Fruit fly (Drosophila melanogaster) whole organism, embryonic: ENCODE measurements around the gene CG31076.
A peak's percentile ranks its signal among the peaks of the same experiment; 100 is the strongest.

ENCODE experiments used
- Ada2b ChIP-seq: fragments of 200-800 bp; sonication (Bioruptor generic); IDR thresholded peaks from 2 replicates; pipeline ENCODE4 v1.3.6; 2022; ENCODE audit warnings: missing biosample characterization, missing genetic modification characterization
- Bdp1 ChIP-seq: fragments of 200-800 bp; sonication (Bioruptor generic); optimal IDR thresholded peaks from 3 replicates; lab custom pipeline; 2016; ENCODE audit warnings: missing biosample characterization, missing genetic modification characterization
- CG10979 ChIP-seq: fragments of 200-800 bp; sonication (Bioruptor generic); optimal IDR thresholded peaks from 2 replicates; lab custom pipeline; 2018; ENCODE audit warnings: missing biosample characterization, mild to moderate bottlenecking, missing genetic modification characterization, moderate library complexity
- CG16815 ChIP-seq: fragments of 200-800 bp; sonication (Bioruptor generic); optimal IDR thresholded peaks from 3 replicates; lab custom pipeline; 2017; ENCODE audit warnings: missing biosample characterization, mild to moderate bottlenecking, missing genetic modification characterization
- CG17385 ChIP-seq: fragments of 200-800 bp; sonication (Bioruptor generic); optimal IDR thresholded peaks from 3 replicates; lab custom pipeline; 2018; ENCODE audit warnings: missing biosample characterization, mild to moderate bottlenecking, missing genetic modification characterization
- CG17568 ChIP-seq: fragments of 200-800 bp; sonication (Bioruptor generic); optimal IDR thresholded peaks from 2 replicates; lab custom pipeline; 2018; ENCODE audit warnings: missing biosample characterization, mild to moderate bottlenecking, missing genetic modification characterization, moderate library complexity
- CG5953 ChIP-seq: fragments of 200-800 bp; sonication (Bioruptor generic); IDR thresholded peaks from 2 replicates; pipeline ENCODE4 v1.3.6; 2022; ENCODE audit warnings: missing biosample characterization, missing genetic modification characterization
- CG9437 ChIP-seq: fragments of 200-800 bp; sonication (Bioruptor generic); optimal IDR thresholded peaks from 2 replicates; lab custom pipeline; 2018; ENCODE audit warnings: missing biosample characterization, mild to moderate bottlenecking, missing genetic modification characterization
- CG9797 ChIP-seq: fragments of 200-800 bp; sonication (Bioruptor generic); optimal IDR thresholded peaks from 3 replicates; lab custom pipeline; 2018; ENCODE audit warnings: missing biosample characterization, mild to moderate bottlenecking, missing genetic modification characterization
- Chrac-16 ChIP-seq: fragments of 200-800 bp; sonication (Bioruptor generic); optimal IDR thresholded peaks from 3 replicates; lab custom pipeline; 2016; ENCODE audit warnings: missing biosample characterization, missing genetic modification characterization
- Dip2 ChIP-seq: fragments of 200-800 bp; sonication (Bioruptor generic); IDR thresholded peaks from 2 replicates; pipeline ENCODE4 v1.3.6; 2022; ENCODE audit warnings: missing biosample characterization, missing genetic modification characterization
- Doc3 ChIP-seq: fragments of 200-800 bp; sonication (Bioruptor generic); IDR thresholded peaks from 3 replicates; pipeline ENCODE4 v1.3.6; 2022; ENCODE audit warnings: missing biosample characterization, missing genetic modification characterization; ENCODE audit not compliant: partially characterized antibody
- E2f1 ChIP-seq: fragments of 200-800 bp; sonication (Bioruptor generic); IDR thresholded peaks from 2 replicates; pipeline ENCODE4 v1.3.6; 2022; ENCODE audit warnings: missing biosample characterization, missing genetic modification characterization
- E2f2 ChIP-seq: fragments of 200-800 bp; sonication (Bioruptor generic); IDR thresholded peaks from 2 replicates; pipeline ENCODE4 v1.3.6; 2022; ENCODE audit warnings: missing biosample characterization, missing genetic modification characterization
- Ets65A ChIP-seq: fragments of 200-800 bp; sonication (Bioruptor generic); peaks from one replicate; lab custom pipeline; 2016; ENCODE audit warnings: missing biosample characterization, missing genetic modification characterization
- Gsc ChIP-seq: fragments of 200-800 bp; sonication (Bioruptor generic); IDR thresholded peaks from 2 replicates; pipeline ENCODE4 v1.3.6; 2022; ENCODE audit warnings: missing biosample characterization, missing genetic modification characterization
- HLHmδ ChIP-seq: fragments of 200-800 bp; sonication (Bioruptor generic); optimal IDR thresholded peaks from 2 replicates; lab custom pipeline; 2018; ENCODE audit warnings: missing biosample characterization, mild to moderate bottlenecking, missing genetic modification characterization, moderate library complexity
- Hey ChIP-seq: fragments of 200-800 bp; sonication (Bioruptor generic); optimal IDR thresholded peaks from 3 replicates; lab custom pipeline; 2018; ENCODE audit warnings: missing biosample characterization, mild to moderate bottlenecking, missing genetic modification characterization
- Hr39 ChIP-seq: fragments of >200 bp; optimal IDR thresholded peaks from 2 replicates; lab custom pipeline; 2017
- Hsf ChIP-seq: fragments of 200-800 bp; sonication (Bioruptor generic); optimal IDR thresholded peaks from 3 replicates; lab custom pipeline; 2016; ENCODE audit warnings: missing biosample characterization, missing genetic modification characterization
- Mes4 ChIP-seq: fragments of 200-800 bp; sonication (Bioruptor generic); optimal IDR thresholded peaks from 2 replicates; lab custom pipeline; 2016; ENCODE audit warnings: missing biosample characterization, missing genetic modification characterization
- Rfx ChIP-seq: fragments of 200-800 bp; sonication (Bioruptor generic); IDR thresholded peaks from 2 replicates; pipeline ENCODE4 v1.3.6; 2022; ENCODE audit warnings: missing biosample characterization, missing genetic modification characterization
- Stat92E ChIP-seq, 3 experiments: fragments of >200 bp in 2 of 3; fragments of 200-800 bp in 1 of 3; sonication (Bioruptor generic) in 1 of 3; optimal IDR thresholded peaks; 2 replicates each; lab custom pipeline; 2017 to 2019; ENCODE audit warnings: missing biosample characterization in 3 of 3, missing genetic modification characterization in 3 of 3, mild to moderate bottlenecking in 1 of 3, moderate library complexity in 1 of 3
- Tbp ChIP-seq: fragments of >200 bp; optimal IDR thresholded peaks from 2 replicates; lab custom pipeline; 2018; ENCODE audit warnings: missing biosample characterization, missing genetic modification characterization
- Vsx1 ChIP-seq: fragments of 200-800 bp; sonication (Bioruptor generic); optimal IDR thresholded peaks from 2 replicates; lab custom pipeline; 2017; ENCODE audit warnings: missing biosample characterization, mild to moderate bottlenecking, missing genetic modification characterization, missing genetic modification reagents
- Xbp1 ChIP-seq: fragments of 200-800 bp; sonication (Bioruptor generic); optimal IDR thresholded peaks from 3 replicates; lab custom pipeline; 2016; ENCODE audit warnings: missing biosample characterization, mild to moderate bottlenecking, missing genetic modification characterization
- aop ChIP-seq: fragments of 200-800 bp; sonication (Bioruptor generic); IDR thresholded peaks from 2 replicates; pipeline ENCODE4 v1.3.6; 2022; ENCODE audit warnings: missing biosample characterization, missing genetic modification characterization
- br ChIP-seq: fragments of >200 bp; optimal IDR thresholded peaks from 2 replicates; lab custom pipeline; 2017
- cad ChIP-seq: fragments of >200 bp; optimal IDR thresholded peaks from 2 replicates; lab custom pipeline; 2017; ENCODE audit warnings: missing biosample characterization, missing genetic modification characterization
- cas ChIP-seq: fragments of 200-800 bp; sonication (Bioruptor generic); IDR thresholded peaks from 2 replicates; pipeline ENCODE4 v1.3.6; 2022; ENCODE audit warnings: missing biosample characterization, missing genetic modification characterization
- chn ChIP-seq: fragments of 200-800 bp; sonication (Bioruptor generic); optimal IDR thresholded peaks from 2 replicates; lab custom pipeline; 2016; ENCODE audit warnings: missing biosample characterization, missing genetic modification characterization
- crp ChIP-seq, 2 experiments: fragments of 200-800 bp; sonication (Bioruptor generic); optimal IDR thresholded peaks; 2 replicates in 1 of 2; 3 replicates in 1 of 2; lab custom pipeline; 2017; ENCODE audit warnings: missing biosample characterization in 2 of 2, missing genetic modification characterization in 2 of 2, mild to moderate bottlenecking in 1 of 2, moderate library complexity in 1 of 2
- dimm ChIP-seq: fragments of 200-800 bp; sonication (Bioruptor generic); IDR thresholded peaks from 2 replicates; pipeline ENCODE4 v1.3.6; 2022; ENCODE audit warnings: missing biosample characterization, missing genetic modification characterization
- dysf ChIP-seq: fragments of 200-800 bp; sonication (Bioruptor generic); IDR thresholded peaks from 3 replicates; pipeline ENCODE4 v1.3.6; 2022; ENCODE audit warnings: missing biosample characterization, missing genetic modification characterization
- en ChIP-seq: fragments of 200-800 bp; sonication (Bioruptor generic); optimal IDR thresholded peaks from 2 replicates; lab custom pipeline; 2016; ENCODE audit warnings: missing biosample characterization, missing genetic modification characterization
- hbn ChIP-seq: fragments of 200-800 bp; sonication (Bioruptor generic); IDR thresholded peaks from 2 replicates; pipeline ENCODE4 v1.3.6; 2022; ENCODE audit warnings: missing biosample characterization, missing genetic modification characterization; ENCODE audit not compliant: partially characterized antibody
- hkb ChIP-seq, 2 experiments: fragments of 200-800 bp in 1 of 2; fragments of >200 bp in 1 of 2; sonication (Bioruptor generic) in 1 of 2; IDR thresholded peaks in 1 of 2; optimal IDR thresholded peaks in 1 of 2; 2 replicates each; pipeline versions ENCODE4 v1.3.6 to Lab custom; 2017 to 2022; ENCODE audit warnings: missing biosample characterization in 1 of 2, missing genetic modification characterization in 1 of 2
- hth ChIP-seq: fragments of >200 bp; optimal IDR thresholded peaks from 2 replicates; lab custom pipeline; 2017; ENCODE audit warnings: inconsistent platforms
- insv ChIP-seq, 2 experiments: fragments of 200-800 bp; sonication (Bioruptor generic); optimal IDR thresholded peaks; 3 replicates each; lab custom pipeline; 2016 to 2018; ENCODE audit warnings: missing biosample characterization in 2 of 2, missing genetic modification characterization in 2 of 2
- mirr ChIP-seq: fragments of 200-800 bp; sonication (Bioruptor generic); optimal IDR thresholded peaks from 3 replicates; lab custom pipeline; 2018; ENCODE audit warnings: missing biosample characterization, mild to moderate bottlenecking, missing genetic modification characterization
- nerfin-1 ChIP-seq: fragments of 200-800 bp; sonication (Bioruptor generic); optimal IDR thresholded peaks from 3 replicates; lab custom pipeline; 2019; ENCODE audit warnings: missing biosample characterization, mild to moderate bottlenecking, missing genetic modification characterization, moderate library complexity
- psq ChIP-seq: fragments of 200-800 bp; sonication (Bioruptor generic); optimal IDR thresholded peaks from 2 replicates; lab custom pipeline; 2017; ENCODE audit warnings: missing biosample characterization, missing genetic modification characterization
- pum ChIP-seq: fragments of 200-800 bp; sonication (Bioruptor generic); optimal IDR thresholded peaks from 2 replicates; lab custom pipeline; 2016; ENCODE audit warnings: missing biosample characterization, missing genetic modification characterization
- seq ChIP-seq: fragments of 200-800 bp; sonication (Bioruptor generic); IDR thresholded peaks from 2 replicates; pipeline ENCODE4 v1.3.6; 2022; ENCODE audit warnings: missing biosample characterization, missing genetic modification characterization
- sim ChIP-seq: fragments of 200-800 bp; sonication (Bioruptor generic); IDR thresholded peaks from 2 replicates; pipeline ENCODE4 v1.3.6; 2022; ENCODE audit warnings: missing biosample characterization, missing genetic modification characterization
- slou ChIP-seq: fragments of 200-800 bp; sonication (Bioruptor generic); optimal IDR thresholded peaks from 3 replicates; lab custom pipeline; 2016; ENCODE audit warnings: missing biosample characterization, missing genetic modification characterization
- trh ChIP-seq: fragments of 200-800 bp; sonication (Bioruptor generic); optimal IDR thresholded peaks from 2 replicates; lab custom pipeline; 2016; ENCODE audit warnings: missing biosample characterization, missing genetic modification characterization
- unc-4 ChIP-seq: fragments of 200-800 bp; sonication (Bioruptor generic); IDR thresholded peaks from 2 replicates; pipeline ENCODE4 v1.3.6; 2022; ENCODE audit warnings: missing biosample characterization, missing genetic modification characterization; ENCODE audit not compliant: partially characterized antibody
- vnd ChIP-seq: fragments of 200-800 bp; sonication (Bioruptor generic); IDR thresholded peaks from 3 replicates; pipeline ENCODE4 v1.3.6; 2022; ENCODE audit warnings: missing biosample characterization, missing genetic modification characterization; ENCODE audit not compliant: partially characterized antibody
- zf30C ChIP-seq: fragments of 200-800 bp; sonication (Bioruptor generic); optimal IDR thresholded peaks from 3 replicates; lab custom pipeline; 2018; ENCODE audit warnings: missing biosample characterization, mild to moderate bottlenecking, missing genetic modification characterization
- zfh1 ChIP-seq: fragments of 200-800 bp; sonication (Bioruptor generic); IDR thresholded peaks from 3 replicates; pipeline ENCODE4 v1.3.6; 2022; ENCODE audit warnings: missing biosample characterization, missing genetic modification characterization

CG31076 gene

dm6 chr3R:26956376-26957062 is 33.1 kb downstream of the CG31076 start (continued):
- TF ChIP-seq Hsf (GFP tag; lab: Kevin White, UChicago): no peak
- no peak for TF ChIP-seq zf30C (GFP tag; lab: Kevin White, UChicago)
- no peak for TF ChIP-seq CG5953 (GFP tag; lab: Robert Waterston, UW)
- no peak for TF ChIP-seq pum
- TF ChIP-seq CG10979: peak; percentile 3
- TF ChIP-seq Hey: no peak
- no peak for TF ChIP-seq insv (GFP tag; optimal IDR thresholded peaks at IDR 0.05; lab: Kevin White, UChicago)
- TF ChIP-seq dimm (GFP tag; lab: Robert Waterston, UW): no peak
- TF ChIP-seq E2f1 (GFP tag; lab: Robert Waterston, UW): no peak
- TF ChIP-seq CG9797 (GFP tag; lab: Kevin White, UChicago): no peak
- TF ChIP-seq Ets65A: peak; percentile 78
- no peak for TF ChIP-seq Chrac-16 (GFP tag; lab: Kevin White, UChicago)
- TF ChIP-seq hbn: no peak
- no peak for TF ChIP-seq HLHmδ
- no peak for TF ChIP-seq crp (GFP tag; optimal IDR thresholded peaks at IDR 0.05; lab: Kevin White, UChicago)
- peak; percentile 6 for TF ChIP-seq CG9437
- no peak for TF ChIP-seq chn
- TF ChIP-seq unc-4 (GFP tag; lab: Robert Waterston, UW): no peak
- TF ChIP-seq Dip2: no peak
- TF ChIP-seq hkb (optimal IDR thresholded peaks at IDR 0.05; lab: Kevin White, UChicago): peak; percentile 25
- no peak for TF ChIP-seq hkb (GFP tag; IDR thresholded peaks at IDR 0.05; lab: Robert Waterston, UW)
- TF ChIP-seq en (GFP tag; lab: Kevin White, UChicago): no peak
- no peak for TF ChIP-seq br (lab: Kevin White, UChicago)
- TF ChIP-seq CG17568 (GFP tag; lab: Kevin White, UChicago): no peak
- TF ChIP-seq aop (GFP tag; lab: Robert Waterston, UW): no peak
- TF ChIP-seq sim (GFP tag; lab: Robert Waterston, UW): no peak
- TF ChIP-seq mirr (GFP tag; lab: Kevin White, UChicago): no peak
- no peak for TF ChIP-seq nerfin-1 (tag; lab: Kevin White, UChicago)
- no peak for TF ChIP-seq Hr39 (lab: Kevin White, UChicago)
- TF ChIP-seq Ada2b (GFP tag; lab: Robert Waterston, UW): no peak
- TF ChIP-seq Gsc (GFP tag; lab: Robert Waterston, UW): no peak
- no peak for TF ChIP-seq vnd
- TF ChIP-seq psq (GFP tag; lab: Kevin White, UChicago): no peak
- TF ChIP-seq CG16815: no peak
- TF ChIP-seq CG17385: peak; percentile 34
- TF ChIP-seq cas (GFP tag; lab: Robert Waterston, UW): no peak; the same call in 1 of the 2 replicates
- no peak for TF ChIP-seq Tbp (GFP tag; lab: Kevin White, UChicago)
- no peak for TF ChIP-seq Mes4 (GFP tag; lab: Kevin White, UChicago)
- no peak for TF ChIP-seq Doc3 (GFP tag; lab: Robert Waterston, UW)
- peak; percentile 21; the same call in 1 of the 2 replicates for TF ChIP-seq E2f2 (GFP tag; lab: Robert Waterston, UW)
- no peak for TF ChIP-seq Bdp1 (GFP tag; lab: Kevin White, UChicago)
- TF ChIP-seq Stat92E (GFP tag; optimal IDR thresholded peaks at IDR 0.05; lab: Kevin White, UChicago): no peak
- no peak for TF ChIP-seq Vsx1
- no peak for TF ChIP-seq slou
- TF ChIP-seq dysf: peak; percentile 27; the same call in 1 of the 3 replicates
- no peak for TF ChIP-seq Xbp1 (GFP tag; lab: Kevin White, UChicago)
- no peak for TF ChIP-seq Rfx (GFP tag; lab: Robert Waterston, UW)
- no peak for TF ChIP-seq cad (GFP tag; lab: Kevin White, UChicago)
- TF ChIP-seq trh: no peak
- TF ChIP-seq seq (GFP tag; lab: Robert Waterston, UW): 0 out of 2 replicates have a peak, but pooled peaks have one; percentile 20
- TF ChIP-seq hth: no peak
- no peak for TF ChIP-seq zfh1 (GFP tag; lab: Robert Waterston, UW)
